Worm (Caenorhabditis elegans) whole organism, early embryonic: Measurements from ENCODE around the gene nyn-3.

Experiments used
- B0310.2 ChIP-seq: sonication (generic microtip); optimal IDR thresholded peaks from 2 replicates; lab custom pipeline; 2016; ENCODE audit warnings: mild to moderate bottlenecking, missing genetic modification characterization, missing compliant biosample characterization
- F13C5.2 ChIP-seq: sonication (generic microtip); optimal IDR thresholded peaks from 2 replicates; lab custom pipeline; 2017; ENCODE audit warnings: mild to moderate bottlenecking, missing genetic modification characterization, inconsistent platforms, missing compliant biosample characterization
- aly-1 ChIP-seq: sonication (generic microtip); optimal IDR thresholded peaks from 2 replicates; lab custom pipeline; 2016; ENCODE audit warnings: missing genetic modification characterization, missing compliant biosample characterization
- ama-1 ChIP-seq: fragments of 150-350 bp; optimal IDR thresholded peaks from 2 replicates; lab custom pipeline; 2014
- ceh-13 ChIP-seq: fragments of 200-800 bp; sonication (Bioruptor generic); optimal IDR thresholded peaks from 2 replicates; lab custom pipeline; 2018; ENCODE audit warnings: mild to moderate bottlenecking, missing genetic modification characterization, missing compliant biosample characterization
- ceh-36 ChIP-seq: sonication (generic microtip); optimal IDR thresholded peaks from 2 replicates; lab custom pipeline; 2016; ENCODE audit warnings: missing genetic modification characterization, inconsistent platforms, missing compliant biosample characterization
- ets-7 ChIP-seq: sonication (generic microtip); optimal IDR thresholded peaks from 2 replicates; lab custom pipeline; 2016; ENCODE audit warnings: missing genotype, missing genetic modification characterization, missing compliant biosample characterization
- flt-1 ChIP-seq: fragments of 200-800 bp; sonication (Bioruptor generic); IDR thresholded peaks from 2 replicates; pipeline ENCODE4 v1.3.6; 2022; ENCODE audit warnings: missing genetic modification characterization, missing compliant biosample characterization
- hmbx-1 ChIP-seq: sonication (generic microtip); optimal IDR thresholded peaks from 2 replicates; lab custom pipeline; 2016; ENCODE audit warnings: mild to moderate bottlenecking, missing genetic modification characterization, missing compliant biosample characterization
- hmg-4 ChIP-seq: fragments of 200-800 bp; sonication (Bioruptor generic); optimal IDR thresholded peaks from 2 replicates; lab custom pipeline; 2018; ENCODE audit warnings: mild to moderate bottlenecking, missing genetic modification characterization, missing compliant biosample characterization
- hnd-1 ChIP-seq: sonication (generic microtip); optimal IDR thresholded peaks from 2 replicates; lab custom pipeline; 2016; ENCODE audit warnings: missing genetic modification characterization, missing compliant biosample characterization
- pes-1 ChIP-seq: fragments of 200-800 bp; sonication (Bioruptor generic); IDR thresholded peaks from 2 replicates; pipeline ENCODE4 v1.3.6; 2022; ENCODE audit warnings: missing genetic modification reagents, missing genetic modification characterization, missing compliant biosample characterization
- scrt-1 ChIP-seq: fragments of 200-800 bp; sonication (Bioruptor generic); IDR thresholded peaks from 2 replicates; pipeline ENCODE4 v1.3.6; 2022; ENCODE audit warnings: missing genetic modification characterization, missing compliant biosample characterization
- sea-1 ChIP-seq: fragments of 200-800 bp; sonication (Bioruptor generic); conservative IDR thresholded peaks from 2 replicates; pipeline ENCODE4 v1.3.6; 2022; ENCODE audit warnings: missing genetic modification characterization, missing compliant biosample characterization
- tbx-11 ChIP-seq: fragments of 200-800 bp; sonication (Bioruptor generic); IDR thresholded peaks from 2 replicates; pipeline ENCODE4 v1.3.6; 2022; ENCODE audit warnings: missing genetic modification characterization, missing compliant biosample characterization
- tbx-37 ChIP-seq: fragments of 200-800 bp; sonication (Bioruptor generic); conservative IDR thresholded peaks from 2 replicates; pipeline ENCODE4 v1.3.6; 2022; ENCODE audit warnings: missing genetic modification reagents, missing genetic modification characterization, missing compliant biosample characterization
- tra-4 ChIP-seq: sonication (generic microtip); optimal IDR thresholded peaks from 2 replicates; lab custom pipeline; 2017; ENCODE audit warnings: missing genetic modification characterization, missing compliant biosample characterization

Gene nyn-3

ce11 chrII:6328672-6329071, 36.2 kb upstream of the nyn-3 start:
- no peak for TF ChIP-seq ets-7 (tag; lab: Kevin White, UChicago)
- TF ChIP-seq hmg-4 = no peak
- TF ChIP-seq ceh-36 = no peak
- TF ChIP-seq aly-1 (tag; lab: Kevin White, UChicago) = no peak
- no peak for TF ChIP-seq F13C5.2 (tag; lab: Kevin White, UChicago)
- TF ChIP-seq B0310.2 = no peak
- no peak for TF ChIP-seq tra-4 (tag; lab: Kevin White, UChicago)
- TF ChIP-seq tbx-37 (GFP tag; lab: Robert Waterston, UW) = no peak
- TF ChIP-seq scrt-1 (GFP tag; lab: Robert Waterston, UW) = no peak

ce11 chrII:6327317-6327716, 34.9 kb upstream of the nyn-3 start:
- TF ChIP-seq ceh-13 (GFP tag; lab: Kevin White, UChicago) (no peak), hmg-4 (no peak), sea-1 (GFP tag; lab: Robert Waterston, UW) (no peak), ceh-36 (no peak), tbx-11 (no peak)

- TF ChIP-seq tra-4 (tag; lab: Kevin White, UChicago) (no peak), hmbx-1 (tag; lab: Kevin White, UChicago) (no peak), ets-7 (tag; lab: Kevin White, UChicago) (no peak), ceh-13 (GFP tag; lab: Kevin White, UChicago) (no peak), tbx-37 (GFP tag; lab: Robert Waterston, UW) (no peak), ama-1 (lab: Kevin White, UChicago) (no peak), aly-1 (tag; lab: Kevin White, UChicago) (no peak), tbx-11 (no peak), F13C5.2 (tag; lab: Kevin White, UChicago) (no peak)
Observed at ce11 chrII:6324086-6324485, 31.7 kb upstream of the nyn-3 start, which contains the start of gene sma-6. Gene sma-6, plus strand, starts transcription at chrII:6324484.

- TF ChIP-seq tra-4 (tag; lab: Kevin White, UChicago) (no peak), pes-1 (GFP tag; lab: Robert Waterston, UW) (no peak), scrt-1 (GFP tag; lab: Robert Waterston, UW) (no peak), B0310.2 (no peak), aly-1 (tag; lab: Kevin White, UChicago) (no peak), tbx-37 (GFP tag; lab: Robert Waterston, UW) (no peak), ceh-36 (no peak), ama-1 (lab: Kevin White, UChicago) (no peak), ceh-13 (GFP tag; lab: Kevin White, UChicago) (no peak), hnd-1 (tag; lab: Kevin White, UChicago) (no peak), tbx-11 (no peak), F13C5.2 (tag; lab: Kevin White, UChicago) (no peak), sea-1 (GFP tag; lab: Robert Waterston, UW) (no peak)
Observed at ce11 chrII:6322979-6323378, 30.6 kb upstream of the nyn-3 start, which contains the start of gene C32D5.4. Gene C32D5.4, minus strand, starts transcription at chrII:6323079.

ce11 chrII:6322081-6322480, 29.7 kb upstream of the nyn-3 start:
- no peak for TF ChIP-seq pes-1 (GFP tag; lab: Robert Waterston, UW)
- TF ChIP-seq hnd-1 (tag; lab: Kevin White, UChicago) = no peak
- TF ChIP-seq tbx-11 = no peak
- TF ChIP-seq tbx-37 (GFP tag; lab: Robert Waterston, UW) = no peak
- TF ChIP-seq ama-1 (lab: Kevin White, UChicago) = no peak
- TF ChIP-seq flt-1 (GFP tag; lab: Robert Waterston, UW) = no peak
- no peak for TF ChIP-seq sea-1 (GFP tag; lab: Robert Waterston, UW)
- TF ChIP-seq hmbx-1 (tag; lab: Kevin White, UChicago) = no peak

- TF ChIP-seq scrt-1 (GFP tag; lab: Robert Waterston, UW) = no peak
- TF ChIP-seq F13C5.2 (tag; lab: Kevin White, UChicago) = no peak
- TF ChIP-seq ets-7 (tag; lab: Kevin White, UChicago) = no peak
- TF ChIP-seq B0310.2 = no peak
- TF ChIP-seq hmbx-1 (tag; lab: Kevin White, UChicago) = no peak
- TF ChIP-seq hnd-1 (tag; lab: Kevin White, UChicago) = no peak
- TF ChIP-seq ceh-36 = no peak
- TF ChIP-seq ama-1 (lab: Kevin White, UChicago) = no peak
- TF ChIP-seq sea-1 (GFP tag; lab: Robert Waterston, UW) = no peak
Observed at ce11 chrII:6320655-6321388, 28.4 kb upstream of the nyn-3 start, which contains the start of gene efr-3. Gene efr-3, minus strand, starts transcription at chrII:6321159.

- TF ChIP-seq scrt-1 (GFP tag; lab: Robert Waterston, UW) (no peak), tbx-37 (GFP tag; lab: Robert Waterston, UW) (no peak), hmg-4 (no peak), tra-4 (tag; lab: Kevin White, UChicago) (no peak), ets-7 (tag; lab: Kevin White, UChicago) (no peak), flt-1 (GFP tag; lab: Robert Waterston, UW) (no peak), hmbx-1 (tag; lab: Kevin White, UChicago) (no peak), B0310.2 (no peak), pes-1 (GFP tag; lab: Robert Waterston, UW) (no peak), ama-1 (lab: Kevin White, UChicago) (no peak), hnd-1 (tag; lab: Kevin White, UChicago) (no peak), ceh-36 (no peak), sea-1 (GFP tag; lab: Robert Waterston, UW) (no peak), F13C5.2 (tag; lab: Kevin White, UChicago) (no peak), ceh-13 (GFP tag; lab: Kevin White, UChicago) (no peak), aly-1 (tag; lab: Kevin White, UChicago) (no peak), tbx-11 (no peak)
Observed at ce11 chrII:6311888-6312287, 19.5 kb upstream of the nyn-3 start.
